Fruit fly (Drosophila melanogaster): ENCODE measurements around the gene Hsp27.
A peak's percentile ranks its signal among the peaks of the same experiment; 100 is the strongest.

Hsp27 gene

DNA sequence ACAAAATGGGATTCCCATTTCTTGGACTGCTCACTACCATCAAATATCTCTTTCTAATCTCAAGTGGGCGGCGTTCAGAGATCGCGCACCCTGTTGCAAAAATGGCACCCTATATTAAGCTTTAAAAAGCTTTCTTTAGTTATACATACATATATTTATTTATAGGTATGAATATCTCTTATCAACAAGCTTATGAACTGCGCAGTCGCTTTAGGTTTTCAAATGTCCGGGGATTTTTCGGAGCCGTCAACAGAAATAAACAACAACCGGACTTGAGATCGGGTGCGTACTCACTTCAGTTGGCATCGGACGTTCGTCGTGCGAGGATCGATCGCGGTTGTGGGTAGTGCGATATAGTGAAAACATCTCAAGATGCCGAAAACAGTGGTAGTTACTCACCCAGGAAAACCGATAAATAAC is 34.5 kb upstream of the Hsp27 start, which contains the start of gene PGRP-LF (continued):
- TF ChIP-seq HLH54F (GFP tag; optimal IDR thresholded peaks at IDR 0.05), result peak; percentile 6
- 0 out of 2 replicates have a peak, but pooled peaks have one; percentile 20 for TF ChIP-seq vvl (GFP tag; IDR thresholded peaks at IDR 0.05)
- TF ChIP-seq Hr51 (GFP tag; optimal IDR thresholded peaks at IDR 0.05), result peak in 1 of 2 experiments; percentile 1
- no peak for TF ChIP-seq CG6254 (GFP tag; optimal IDR thresholded peaks at IDR 0.05)
- TF ChIP-seq zf30C (GFP tag; optimal IDR thresholded peaks at IDR 0.05), result no peak
- no peak for TF ChIP-seq CG11398 (GFP tag; optimal IDR thresholded peaks at IDR 0.05)
- TF ChIP-seq Aef1 (GFP tag; IDR thresholded peaks at IDR 0.05), result no peak
- no peak for TF ChIP-seq CG14050 (GFP tag; IDR thresholded peaks at IDR 0.05)
- no peak for TF ChIP-seq CG13123 (GFP tag; optimal IDR thresholded peaks at IDR 0.05)
- no peak for TF ChIP-seq dmrt11E (tag; optimal IDR thresholded peaks at IDR 0.05)
- no peak for TF ChIP-seq repo (GFP tag; optimal IDR thresholded peaks at IDR 0.05)
- peak; percentile 48 for TF ChIP-seq PHDP (tag; optimal IDR thresholded peaks at IDR 0.05)

- no peak for TF ChIP-seq Usf (GFP tag; optimal IDR thresholded peaks at IDR 0.05)
- no peak for TF ChIP-seq Lhr (GFP tag; optimal IDR thresholded peaks at IDR 0.05)
- TF ChIP-seq GATAe (GFP tag; conservative IDR thresholded peaks at IDR 0.05), result no peak
- no peak for TF ChIP-seq Scr (GFP tag; IDR thresholded peaks at IDR 0.05; ENCODE audit: partially characterized antibody)
Measured at dm6 chr3L:9353733-9354132, 30.1 kb upstream of the Hsp27 start, which contains the start of gene CG32040. Gene CG32040 (plus strand): TSS chr3L:9354033.

dm6 chr3L:9355555-9355954 is 28.3 kb upstream of the Hsp27 start:
- TF ChIP-seq CG11398 (GFP tag; optimal IDR thresholded peaks at IDR 0.05) (no peak), zf30C (GFP tag; optimal IDR thresholded peaks at IDR 0.05) (no peak), BtbVII (GFP tag; optimal IDR thresholded peaks at IDR 0.05) (peak; percentile 46), Scr (GFP tag; IDR thresholded peaks at IDR 0.05; ENCODE audit: partially characterized antibody) (no peak), exex (tag; optimal IDR thresholded peaks at IDR 0.05) (peak; percentile 98), scrt (GFP tag; optimal IDR thresholded peaks at IDR 0.05) (no peak), bbx (GFP tag; IDR thresholded peaks at IDR 0.05; ENCODE audit: partially characterized antibody) (no peak), sug (tag; optimal IDR thresholded peaks at IDR 0.05) (peak; percentile 47), NK7.1 (GFP tag; optimal IDR thresholded peaks at IDR 0.05) (no peak), Hey (tag; optimal IDR thresholded peaks at IDR 0.05) (peak; percentile 59), otp (GFP tag; IDR thresholded peaks at IDR 0.05) (no peak), Blimp-1 (GFP tag; optimal IDR thresholded peaks at IDR 0.05) (no peak), grn (GFP tag; optimal IDR thresholded peaks at IDR 0.05) (peak; percentile 79), CG9876 (GFP tag; optimal IDR thresholded peaks at IDR 0.05) (no peak), mirr (GFP tag; optimal IDR thresholded peaks at IDR 0.05) (peak; percentile 36), sr (GFP tag; IDR thresholded peaks at IDR 0.05) (no peak), Lpt (GFP tag; optimal IDR thresholded peaks at IDR 0.05) (no peak), Pdp1 (GFP tag; optimal IDR thresholded peaks at IDR 0.05) (peak in 1 of 2 experiments; percentile 85)

DNA sequence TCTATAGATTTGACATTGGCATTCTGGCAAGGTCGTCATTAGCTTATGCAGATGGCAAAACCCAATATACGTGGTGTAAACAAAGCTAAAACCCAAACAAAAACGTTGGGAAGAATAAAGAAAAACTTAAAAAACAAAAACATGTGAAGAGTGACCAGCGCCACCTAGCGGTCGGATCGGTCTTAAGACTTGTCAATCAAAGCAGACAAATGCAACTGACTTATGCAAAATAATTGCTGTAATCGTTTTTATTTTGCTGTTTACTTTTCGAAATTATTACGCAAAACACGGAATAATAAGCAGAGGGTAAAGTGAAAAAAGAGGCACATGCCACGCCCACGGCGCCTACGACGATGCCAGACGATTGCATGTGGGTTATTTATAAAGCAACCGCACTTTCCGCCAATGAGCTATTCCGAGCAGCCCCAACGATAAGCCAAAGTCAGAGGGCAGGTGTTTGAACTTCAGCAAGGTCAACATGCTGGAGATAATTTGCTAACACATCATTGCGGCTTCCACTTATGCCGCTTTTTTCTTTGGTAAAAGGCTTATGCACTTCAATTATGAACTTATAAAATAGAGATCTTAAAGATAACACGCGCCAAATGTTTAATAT is 27.6 kb upstream of the Hsp27 start:
- TF ChIP-seq CG2199 (GFP tag; IDR thresholded peaks at IDR 0.05) (0 out of 3 replicates have a peak, but pooled peaks have one; percentile 57), CkIIα-i1 (GFP tag; IDR thresholded peaks at IDR 0.05) (no peak), Med (GFP tag) (peak; percentile 37), schlank (tag; optimal IDR thresholded peaks at IDR 0.05) (no peak), CG10366 (GFP tag; IDR thresholded peaks at IDR 0.05) (no peak), CTCF (GFP tag; optimal IDR thresholded peaks at IDR 0.05) (peak; percentile 90), fd3F (GFP tag; optimal IDR thresholded peaks at IDR 0.05) (no peak), hb (GFP tag; IDR thresholded peaks at IDR 0.05; ENCODE audit: partially characterized antibody) (0 out of 3 replicates have a peak, but pooled peaks have one; percentile 14), chinmo (GFP tag; IDR thresholded peaks at IDR 0.05; ENCODE audit: partially characterized antibody) (0 out of 4 replicates have a peak, but pooled peaks have one; percentile 32), Pdp1 (GFP tag; optimal IDR thresholded peaks at IDR 0.05) (peak in 1 of 2 experiments; percentile 8), CG10979 (tag; optimal IDR thresholded peaks at IDR 0.05) (peak; percentile 30), CG17568 (GFP tag; optimal IDR thresholded peaks at IDR 0.05) (no peak), Dip2 (GFP tag; IDR thresholded peaks at IDR 0.05) (peak; percentile 51; the same call in 1 of the 2 replicates)
